Worm (Caenorhabditis elegans) whole organism, L2 larva: ENCODE data around the gene clec-167.

Experiments
- ama-1 ChIP-seq: fragments of 150-350 bp; optimal IDR thresholded peaks from 2 replicates; lab custom pipeline; 2018; ENCODE audit warnings: inconsistent platforms
- blmp-1 ChIP-seq: sonication (generic microtip); optimal IDR thresholded peaks from 2 replicates; lab custom pipeline; 2017; ENCODE audit warnings: missing genetic modification characterization, mild to moderate bottlenecking, missing compliant biosample characterization, antibody characterized with exemption, moderate library complexity; ENCODE audit not compliant: insufficient read depth
- lin-39 ChIP-seq: fragments of 150-350 bp; optimal IDR thresholded peaks from 2 replicates; lab custom pipeline; 2014; ENCODE audit warnings: missing biosample characterization, missing genetic modification reagents, missing genetic modification characterization
- nhr-11 ChIP-seq: fragments of 150-350 bp; optimal IDR thresholded peaks from 2 replicates; lab custom pipeline; 2014; ENCODE audit warnings: missing biosample characterization, missing genetic modification characterization
- nhr-237 ChIP-seq: fragments of 150-350 bp; optimal IDR thresholded peaks from 2 replicates; lab custom pipeline; 2014; ENCODE audit warnings: missing biosample characterization, missing genetic modification characterization
- nhr-77 ChIP-seq: fragments of 150-350 bp; optimal IDR thresholded peaks from 2 replicates; lab custom pipeline; 2014; ENCODE audit warnings: missing biosample characterization, missing genetic modification characterization
- unc-62 ChIP-seq: fragments of 150-350 bp; optimal IDR thresholded peaks from 2 replicates; lab custom pipeline; 2014; ENCODE audit warnings: missing biosample characterization, missing genetic modification reagents, missing genetic modification characterization
- ztf-11 ChIP-seq: sonication (generic microtip); optimal IDR thresholded peaks from 2 replicates; lab custom pipeline; 2017; ENCODE audit warnings: missing biosample characterization, missing genetic modification characterization
- ztf-4 ChIP-seq: fragments of 150-350 bp; optimal IDR thresholded peaks from 2 replicates; lab custom pipeline; 2014; ENCODE audit warnings: missing biosample characterization, missing genetic modification characterization

- no peak for TF ChIP-seq nhr-11 (tag; lab: Kevin White, UChicago)
- no peak for TF ChIP-seq nhr-77 (tag; lab: Kevin White, UChicago)
- no peak for TF ChIP-seq blmp-1 (tag; lab: Kevin White, UChicago)
- no peak for TF ChIP-seq ztf-4 (tag; lab: Kevin White, UChicago)
- no peak for TF ChIP-seq unc-62
- TF ChIP-seq ztf-11 = no peak
- no peak for TF ChIP-seq lin-39 (tag; lab: Kevin White, UChicago)
- no peak for TF ChIP-seq nhr-237 (tag; lab: Kevin White, UChicago)
- no peak for TF ChIP-seq ama-1 (lab: Kevin White, UChicago)
These were observed 43.5 kb upstream of the clec-167 start for ce11 chrIV:1298984-1299383.
